Worm (Caenorhabditis elegans) whole organism, L4/young adult: ENCODE results near the gene srbc-49.

Source experiments
- W03F9.2 ChIP-seq: fragments of 150-350 bp; optimal IDR thresholded peaks from 2 replicates; lab custom pipeline; 2014; ENCODE audit warnings: missing biosample characterization, missing genetic modification characterization
- dao-5 ChIP-seq: sonication (generic microtip); optimal IDR thresholded peaks from 2 replicates; lab custom pipeline; 2016; ENCODE audit warnings: missing genotype, missing genetic modification characterization, moderate library complexity, missing compliant biosample characterization
- him-1 ChIP-seq: sonication (generic microtip); optimal IDR thresholded peaks from 2 replicates; lab custom pipeline; 2016; ENCODE audit warnings: missing genotype, missing genetic modification reagents, missing genetic modification characterization, missing compliant biosample characterization

- no peak for TF ChIP-seq W03F9.2 (tag; lab: Kevin White, UChicago)
- TF ChIP-seq him-1 (tag; lab: Kevin White, UChicago): no peak
- no peak for TF ChIP-seq dao-5 (tag; lab: Kevin White, UChicago)
These were observed 45.9 kb downstream of the srbc-49 start, which contains the start of gene fbxa-197 for ce11 chrV:15867373-15867772.
